Fruit fly (Drosophila melanogaster) whole organism, embryonic: ENCODE measurements around the gene CG2247.

Experiments
- B-H2 ChIP-seq: fragments of 200-800 bp; sonication (Bioruptor generic); optimal IDR thresholded peaks from 2 replicates; lab custom pipeline; 2018; ENCODE audit warnings: missing biosample characterization, mild to moderate bottlenecking, missing genetic modification characterization
- CG10147 ChIP-seq: fragments of 200-800 bp; sonication (Bioruptor generic); optimal IDR thresholded peaks from 2 replicates; lab custom pipeline; 2019; ENCODE audit warnings: missing biosample characterization, mild to moderate bottlenecking, missing genetic modification characterization, moderate library complexity
- CG10267 ChIP-seq: fragments of 200-800 bp; sonication (Bioruptor generic); optimal IDR thresholded peaks from 2 replicates; lab custom pipeline; 2018; ENCODE audit warnings: missing biosample characterization, mild to moderate bottlenecking, missing genetic modification characterization, moderate library complexity
- CG11456 ChIP-seq: fragments of 200-800 bp; sonication (Bioruptor generic); IDR thresholded peaks from 3 replicates; pipeline ENCODE4 v1.3.6; 2022; ENCODE audit warnings: missing biosample characterization, missing genetic modification characterization
- CG11560 ChIP-seq: fragments of 200-800 bp; sonication (Bioruptor generic); IDR thresholded peaks from 3 replicates; pipeline ENCODE4 v1.3.6; 2022; ENCODE audit warnings: missing biosample characterization, missing genetic modification characterization
- CG15269 ChIP-seq: fragments of 200-800 bp; sonication (Bioruptor generic); optimal IDR thresholded peaks from 2 replicates; lab custom pipeline; 2018; ENCODE audit warnings: missing biosample characterization, mild to moderate bottlenecking, missing genetic modification characterization, moderate library complexity
- CG1603 ChIP-seq: fragments of 200-800 bp; sonication (Bioruptor generic); optimal IDR thresholded peaks from 2 replicates; lab custom pipeline; 2019; ENCODE audit warnings: missing biosample characterization, mild to moderate bottlenecking, missing genetic modification characterization, moderate library complexity
- CG16813 ChIP-seq: fragments of 200-800 bp; sonication (Bioruptor generic); IDR thresholded peaks from 3 replicates; pipeline ENCODE4 v1.3.6; 2022; ENCODE audit warnings: missing biosample characterization, missing genetic modification characterization; ENCODE audit not compliant: partially characterized antibody
- CG17359 ChIP-seq: fragments of 200-800 bp; sonication (Bioruptor generic); optimal IDR thresholded peaks from 3 replicates; lab custom pipeline; 2018; ENCODE audit warnings: missing biosample characterization, mild to moderate bottlenecking, missing genetic modification characterization, moderate library complexity
- CG18764 ChIP-seq: fragments of 200-800 bp; sonication (Bioruptor generic); optimal IDR thresholded peaks from 3 replicates; lab custom pipeline; 2016; ENCODE audit warnings: missing biosample characterization, missing genetic modification characterization
- CG31365 ChIP-seq: fragments of 200-800 bp; sonication (Bioruptor generic); optimal IDR thresholded peaks from 2 replicates; lab custom pipeline; 2018; ENCODE audit warnings: missing biosample characterization, mild to moderate bottlenecking, missing genetic modification characterization
- CG32532 ChIP-seq: fragments of 200-800 bp; sonication (Bioruptor generic); IDR thresholded peaks from 2 replicates; pipeline ENCODE4 v1.3.6; 2022; ENCODE audit warnings: missing biosample characterization, missing genetic modification characterization
- CG32772 ChIP-seq: fragments of 200-800 bp; sonication (Bioruptor generic); IDR thresholded peaks from 2 replicates; pipeline ENCODE4 v1.3.6; 2022; ENCODE audit warnings: missing biosample characterization, missing genetic modification characterization
- CG4707 ChIP-seq: fragments of 200-800 bp; sonication (Bioruptor generic); optimal IDR thresholded peaks from 2 replicates; lab custom pipeline; 2018; ENCODE audit warnings: missing biosample characterization, mild to moderate bottlenecking, missing genetic modification characterization, moderate library complexity
- CG6689 ChIP-seq: fragments of 200-800 bp; sonication (Bioruptor generic); IDR thresholded peaks from 2 replicates; pipeline ENCODE4 v1.3.6; 2022; ENCODE audit warnings: missing biosample characterization, missing genetic modification characterization
- CG7987 ChIP-seq: fragments of 200-800 bp; sonication (Bioruptor generic); optimal IDR thresholded peaks from 2 replicates; lab custom pipeline; 2018; ENCODE audit warnings: missing biosample characterization, mild to moderate bottlenecking, missing genetic modification characterization, moderate library complexity
- CG8290 ChIP-seq, 3 experiments: fragments of 200-800 bp; sonication (Bioruptor generic); optimal IDR thresholded peaks; 2 replicates each; lab custom pipeline; 2016 to 2019; ENCODE audit warnings: missing biosample characterization in 3 of 3, missing genetic modification characterization in 3 of 3, mild to moderate bottlenecking in 2 of 3, moderate library complexity in 1 of 3
- CG8478 ChIP-seq: fragments of >200 bp; optimal IDR thresholded peaks from 2 replicates; lab custom pipeline; 2018
- CG9932 ChIP-seq: fragments of 200-800 bp; sonication (Bioruptor generic); IDR thresholded peaks from 2 replicates; pipeline ENCODE4 v1.3.6; 2022; ENCODE audit warnings: missing biosample characterization, missing genetic modification characterization
- D19A ChIP-seq: fragments of 200-800 bp; optimal IDR thresholded peaks from 3 replicates; lab custom pipeline; 2019; ENCODE audit warnings: missing biosample characterization, mild to moderate bottlenecking, missing genetic modification characterization, moderate library complexity
- Dp ChIP-seq: fragments of 200-800 bp; sonication (Bioruptor generic); optimal IDR thresholded peaks from 2 replicates; lab custom pipeline; 2018; ENCODE audit warnings: missing biosample characterization, mild to moderate bottlenecking, missing genetic modification characterization, moderate library complexity
- E2f1 ChIP-seq: fragments of 200-800 bp; sonication (Bioruptor generic); IDR thresholded peaks from 2 replicates; pipeline ENCODE4 v1.3.6; 2022; ENCODE audit warnings: missing biosample characterization, missing genetic modification characterization
- H2.0 ChIP-seq: fragments of 200-800 bp; sonication (Bioruptor generic); IDR thresholded peaks from 2 replicates; pipeline ENCODE4 v1.3.6; 2022; ENCODE audit warnings: missing biosample characterization, missing genetic modification characterization
- Hey ChIP-seq: fragments of 200-800 bp; sonication (Bioruptor generic); optimal IDR thresholded peaks from 3 replicates; lab custom pipeline; 2018; ENCODE audit warnings: missing biosample characterization, mild to moderate bottlenecking, missing genetic modification characterization
- NfI ChIP-seq: fragments of 200-800 bp; sonication (Bioruptor generic); optimal IDR thresholded peaks from 3 replicates; lab custom pipeline; 2018; ENCODE audit warnings: missing biosample characterization, mild to moderate bottlenecking, missing genetic modification characterization, moderate library complexity
- Trl ChIP-seq, 3 experiments: fragments of >200 bp in 2 of 3; fragments of 200-800 bp in 1 of 3; sonication (Bioruptor generic) in 1 of 3; optimal IDR thresholded peaks; 2 replicates in 1 of 3; 3 replicates in 2 of 3; lab custom pipeline; 2016 to 2017; ENCODE audit warnings: missing biosample characterization in 1 of 3, missing genetic modification characterization in 1 of 3
- YL-1 ChIP-seq: fragments of 200-800 bp; sonication (Bioruptor generic); optimal IDR thresholded peaks from 3 replicates; lab custom pipeline; 2017; ENCODE audit warnings: missing biosample characterization, mild to moderate bottlenecking, missing genetic modification characterization
- amos ChIP-seq: fragments of 200-800 bp; sonication (Bioruptor generic); IDR thresholded peaks from 2 replicates; pipeline ENCODE4 v1.3.6; 2022; ENCODE audit warnings: missing biosample characterization, missing genetic modification characterization; ENCODE audit not compliant: partially characterized antibody
- btn ChIP-seq: fragments of 200-800 bp; sonication (Bioruptor generic); optimal IDR thresholded peaks from 2 replicates; lab custom pipeline; 2016; ENCODE audit warnings: missing biosample characterization, missing genetic modification characterization
- cas ChIP-seq: fragments of 200-800 bp; sonication (Bioruptor generic); IDR thresholded peaks from 2 replicates; pipeline ENCODE4 v1.3.6; 2022; ENCODE audit warnings: missing biosample characterization, missing genetic modification characterization
- chm ChIP-seq: fragments of 200-800 bp; sonication (Bioruptor generic); IDR thresholded peaks from 2 replicates; pipeline ENCODE4 v1.3.6; 2022; ENCODE audit warnings: missing biosample characterization, missing genetic modification characterization
- crol ChIP-seq: fragments of 200-800 bp; sonication (Bioruptor generic); IDR thresholded peaks from 2 replicates; pipeline ENCODE4 v1.3.6; 2022; ENCODE audit warnings: missing biosample characterization, missing genetic modification characterization
- crp ChIP-seq, 2 experiments: fragments of 200-800 bp; sonication (Bioruptor generic); optimal IDR thresholded peaks; 2 replicates in 1 of 2; 3 replicates in 1 of 2; lab custom pipeline; 2017; ENCODE audit warnings: missing biosample characterization in 2 of 2, missing genetic modification characterization in 2 of 2, mild to moderate bottlenecking in 1 of 2, moderate library complexity in 1 of 2
- dimm ChIP-seq: fragments of 200-800 bp; sonication (Bioruptor generic); IDR thresholded peaks from 2 replicates; pipeline ENCODE4 v1.3.6; 2022; ENCODE audit warnings: missing biosample characterization, missing genetic modification characterization
- en ChIP-seq: fragments of 200-800 bp; sonication (Bioruptor generic); optimal IDR thresholded peaks from 2 replicates; lab custom pipeline; 2016; ENCODE audit warnings: missing biosample characterization, missing genetic modification characterization
- exex ChIP-seq: fragments of 200-800 bp; sonication (Bioruptor generic); optimal IDR thresholded peaks from 4 replicates; lab custom pipeline; 2018; ENCODE audit warnings: missing biosample characterization, mild to moderate bottlenecking, missing genetic modification characterization, moderate library complexity
- grn ChIP-seq: fragments of 200-800 bp; sonication (Bioruptor generic); optimal IDR thresholded peaks from 3 replicates; lab custom pipeline; 2017; ENCODE audit warnings: missing biosample characterization, missing genetic modification characterization
- gsb-n ChIP-seq: fragments of 200-800 bp; sonication (Bioruptor generic); optimal IDR thresholded peaks from 3 replicates; lab custom pipeline; 2018; ENCODE audit warnings: missing biosample characterization, mild to moderate bottlenecking, missing genetic modification characterization
- ken ChIP-seq: fragments of 200-800 bp; sonication (Bioruptor generic); IDR thresholded peaks from 3 replicates; pipeline ENCODE4 v1.3.6; 2022; ENCODE audit warnings: missing biosample characterization, missing genetic modification characterization
- knrl ChIP-seq: fragments of 200-800 bp; sonication (Bioruptor generic); IDR thresholded peaks from 3 replicates; pipeline ENCODE4 v1.3.6; 2022; ENCODE audit warnings: missing biosample characterization, missing genetic modification characterization; ENCODE audit not compliant: partially characterized antibody
- mam ChIP-seq: fragments of 200-800 bp; sonication (Bioruptor generic); optimal IDR thresholded peaks from 3 replicates; lab custom pipeline; 2016; ENCODE audit warnings: missing biosample characterization, missing genetic modification characterization
- nerfin-2 ChIP-seq: fragments of 200-800 bp; sonication (Bioruptor generic); IDR thresholded peaks from 2 replicates; pipeline ENCODE4 v1.3.6; 2022; ENCODE audit warnings: missing biosample characterization, missing genetic modification characterization; ENCODE audit not compliant: partially characterized antibody
- pfk ChIP-seq: fragments of 200-800 bp; sonication (Bioruptor generic); optimal IDR thresholded peaks from 2 replicates; lab custom pipeline; 2018; ENCODE audit warnings: missing biosample characterization, mild to moderate bottlenecking, missing genetic modification characterization, moderate library complexity
- ranshi ChIP-seq: fragments of 200-800 bp; sonication (Bioruptor generic); IDR thresholded peaks from 2 replicates; pipeline ENCODE4 v1.3.6; 2022; ENCODE audit warnings: missing biosample characterization, missing genetic modification characterization
- slbo ChIP-seq: fragments of 200-800 bp; sonication (Bioruptor generic); IDR thresholded peaks from 2 replicates; pipeline ENCODE4 v1.3.6; 2022; ENCODE audit warnings: missing biosample characterization, missing genetic modification characterization
- slou ChIP-seq: fragments of 200-800 bp; sonication (Bioruptor generic); optimal IDR thresholded peaks from 3 replicates; lab custom pipeline; 2016; ENCODE audit warnings: missing biosample characterization, missing genetic modification characterization
- tin ChIP-seq: fragments of 200-800 bp; sonication (Bioruptor generic); optimal IDR thresholded peaks from 3 replicates; lab custom pipeline; 2016; ENCODE audit warnings: missing biosample characterization, missing genetic modification characterization
- tio ChIP-seq: fragments of 200-800 bp; sonication (Bioruptor generic); optimal IDR thresholded peaks from 2 replicates; lab custom pipeline; 2017; ENCODE audit warnings: missing biosample characterization, missing genetic modification characterization, inconsistent platforms
- ttk ChIP-seq: fragments of 200-800 bp; sonication (Bioruptor generic); IDR thresholded peaks from 2 replicates; pipeline ENCODE4 v2.1.2; 2022; ENCODE audit warnings: missing biosample characterization, missing genetic modification characterization
- tup ChIP-seq: fragments of 200-800 bp; sonication (Bioruptor generic); optimal IDR thresholded peaks from 2 replicates; lab custom pipeline; 2016; ENCODE audit warnings: missing biosample characterization, mild to moderate bottlenecking, missing genetic modification characterization, moderate library complexity

Gene CG2247

dm6 chrX:11652991-11653390, 41.5 kb upstream of the CG2247 start (continued):
- TF ChIP-seq YL-1 (GFP tag; lab: Kevin White, UChicago) (no peak), ranshi (GFP tag; lab: Robert Waterston, UW) (peak; percentile 20; the same call in 1 of the 2 replicates), crp (GFP tag; optimal IDR thresholded peaks at IDR 0.05; lab: Kevin White, UChicago) (no peak), crol (GFP tag; lab: Robert Waterston, UW) (no peak), knrl (no peak), NfI (GFP tag; lab: Kevin White, UChicago) (peak; percentile 20), btn (GFP tag; lab: Kevin White, UChicago) (no peak), tin (peak; percentile 40), CG32532 (peak; percentile 44; the same call in 1 of the 2 replicates), CG17359 (tag; lab: Kevin White, UChicago) (peak; percentile 30), amos (GFP tag; lab: Robert Waterston, UW) (no peak), CG16813 (GFP tag; lab: Robert Waterston, UW) (no peak), D19A (no peak), slou (GFP tag; lab: Kevin White, UChicago) (no peak), mam (GFP tag; lab: Kevin White, UChicago) (peak; percentile 8), Dp (GFP tag; lab: Kevin White, UChicago) (no peak), en (GFP tag; lab: Kevin White, UChicago) (no peak), CG9932 (GFP tag; lab: Robert Waterston, UW) (no peak), CG15269 (peak; percentile 12), CG10267 (tag; lab: Kevin White, UChicago) (no peak), CG6689 (peak; percentile 46), exex (tag; lab: Kevin White, UChicago) (no peak), CG7987 (GFP tag; lab: Kevin White, UChicago) (no peak), dimm (GFP tag; lab: Robert Waterston, UW) (no peak), cas (no peak), CG8290 (GFP tag; optimal IDR thresholded peaks at IDR 0.05; lab: Kevin White, UChicago) (no peak), CG8290 (tag; optimal IDR thresholded peaks at IDR 0.05; lab: Kevin White, UChicago) (peak in 1 of 2 experiments; percentile 39), gsb-n (tag; lab: Kevin White, UChicago) (no peak), chm (GFP tag; lab: Robert Waterston, UW) (no peak), CG10147 (no peak), ttk (GFP tag; lab: Robert Waterston, UW) (peak; percentile 48; the same call in 1 of the 2 replicates), CG4707 (GFP tag; lab: Kevin White, UChicago) (no peak), E2f1 (GFP tag; lab: Robert Waterston, UW) (peak; percentile 37; the same call in 1 of the 2 replicates), CG18764 (GFP tag; lab: Kevin White, UChicago) (no peak), CG8478 (lab: Kevin White, UChicago) (no peak), CG1603 (tag; lab: Kevin White, UChicago) (peak; percentile 64), ken (0 out of 3 replicates have a peak, but pooled peaks have one; percentile 57), H2.0 (GFP tag; lab: Robert Waterston, UW) (0 out of 2 replicates have a peak, but pooled peaks have one; percentile 13), grn (GFP tag; lab: Kevin White, UChicago) (no peak), CG32772 (GFP tag; lab: Robert Waterston, UW) (no peak), pfk (GFP tag; lab: Kevin White, UChicago) (no peak), slbo (peak; percentile 44), CG11456 (no peak), tup (no peak), tio (peak; percentile 14), nerfin-2 (no peak), Trl (optimal IDR thresholded peaks at IDR 0.05; lab: Kevin White, UChicago) (no peak), Trl (GFP tag; optimal IDR thresholded peaks at IDR 0.05; lab: Kevin White, UChicago) (peak; percentile 19), CG31365 (tag; lab: Kevin White, UChicago) (no peak), CG11560 (no peak), Hey (no peak), B-H2 (GFP tag; lab: Kevin White, UChicago) (no peak)
